Fruit fly (Drosophila melanogaster) S2 (cell line): ENCODE data around the gene CG14456.

Source experiments
- CG8478 ChIP-seq: fragments of >200 bp; optimal IDR thresholded peaks from 2 replicates; lab custom pipeline; 2018
- CTCF ChIP-seq, 2 experiments: fragments of >200 bp; optimal IDR thresholded peaks; 2 replicates each; lab custom pipeline; 2018

The CG14456 gene

dm6 chr3L:22686987-22687386 lies at the start of gene CG14456, which contains the start of gene CG14455:
Gene CG14456 (plus strand): TSS chr3L:22687222.
Gene CG14455 (minus strand): TSS chr3L:22687087.
- TF ChIP-seq CTCF (optimal IDR thresholded peaks at IDR 0.05; lab: Kevin White, UChicago), result no peak
- no peak for TF ChIP-seq CG8478

- TF ChIP-seq CTCF (optimal IDR thresholded peaks at IDR 0.05; lab: Kevin White, UChicago), result no peak
- no peak for TF ChIP-seq CG8478
These were observed 49.0 kb upstream of the CG14456 start, which contains the start of gene CG14459 for dm6 chr3L:22637866-22638534. Gene CG14459 (minus strand): TSS chr3L:22637916.

- TF ChIP-seq CTCF (optimal IDR thresholded peaks at IDR 0.05; lab: Kevin White, UChicago) (no peak), CG8478 (no peak)
These were observed 44.6 kb upstream of the CG14456 start for dm6 chr3L:22642276-22642900.

DNA sequence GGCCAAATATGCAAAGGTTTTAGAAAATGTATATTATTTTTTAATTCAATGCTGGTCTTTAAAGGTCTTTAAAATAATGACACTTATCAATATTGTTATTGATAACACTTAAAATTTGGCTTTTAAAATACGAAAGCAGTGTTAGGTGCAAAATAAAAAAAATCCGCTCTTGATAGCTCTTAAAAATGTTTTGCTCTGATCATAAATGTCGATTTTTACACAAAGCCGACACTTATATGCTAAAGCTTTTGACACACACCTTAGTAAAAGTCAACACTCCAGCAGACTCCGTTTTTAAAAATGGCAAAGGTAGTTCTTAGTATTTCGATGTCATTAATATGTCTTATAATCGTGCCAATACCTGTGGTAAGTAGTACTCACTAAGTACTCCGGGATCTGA lies 41.7 kb upstream of the CG14456 start, which contains the start of gene CG33766:
CG33766 (plus strand) TSS at position 301 of the 400 bp plus-strand sequence.
- TF ChIP-seq CTCF (optimal IDR thresholded peaks at IDR 0.05; lab: Kevin White, UChicago), result no peak
- TF ChIP-seq CG8478, result no peak

dm6 chr3L:22646007-22646406 lies 41.0 kb upstream of the CG14456 start, which contains the start of gene CG33767:
Gene CG33767 (plus strand): TSS chr3L:22646307.
- TF ChIP-seq CG8478, result no peak

DNA sequence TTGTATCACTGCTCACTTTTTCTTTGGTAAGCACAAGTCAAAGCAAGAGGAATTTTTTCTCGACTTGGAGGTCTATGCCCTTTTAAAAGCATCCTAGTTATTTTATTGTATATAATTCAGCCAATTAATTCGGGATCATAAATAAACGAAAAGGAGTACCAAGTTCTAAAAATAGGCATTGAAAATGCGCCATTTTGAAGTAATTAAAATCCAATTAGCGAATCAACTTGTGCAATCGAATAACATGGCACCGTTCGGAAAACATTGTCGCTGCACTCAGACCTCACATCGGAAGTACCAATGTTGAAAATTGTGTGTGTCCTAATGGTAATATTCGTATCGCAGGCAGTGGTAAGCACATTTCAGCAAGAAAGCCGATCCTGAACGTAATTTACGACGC lies 40.2 kb upstream of the CG14456 start, which contains the start of gene CG33768:
CG33768 (plus strand) TSS at position 301 of the 400 bp plus-strand sequence.
- TF ChIP-seq CG8478 (no peak), CTCF (optimal IDR thresholded peaks at IDR 0.05; lab: Kevin White, UChicago) (no peak)

DNA sequence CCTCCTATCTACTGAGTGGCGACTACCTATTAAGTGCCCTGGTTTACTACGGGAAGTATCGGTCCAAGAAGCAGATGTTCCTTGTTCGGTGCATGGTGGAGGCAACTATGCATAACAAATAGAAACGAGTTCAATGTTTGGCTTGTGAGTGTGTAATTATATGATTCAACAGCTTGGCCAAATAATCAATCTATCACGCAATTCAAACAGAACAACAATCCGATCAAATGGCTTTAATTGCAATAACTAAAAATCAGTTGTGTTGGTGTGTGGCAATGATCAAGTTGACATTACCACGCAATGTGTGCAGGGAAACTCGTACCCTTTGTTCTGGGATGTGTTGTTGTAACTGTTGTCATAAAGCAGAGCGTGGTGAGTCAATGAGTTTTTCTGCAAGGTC lies 39.4 kb upstream of the CG14456 start, which contains the start of gene CG33769:
CG33769 (plus strand) TSS at position 301 of the 400 bp plus-strand sequence.
- TF ChIP-seq CG8478, result no peak
- no peak for TF ChIP-seq CTCF (optimal IDR thresholded peaks at IDR 0.05; lab: Kevin White, UChicago)

- TF ChIP-seq CG8478 (no peak), CTCF (optimal IDR thresholded peaks at IDR 0.05; lab: Kevin White, UChicago) (no peak)
These were observed 38.6 kb upstream of the CG14456 start, which contains the start of gene CG33770 for dm6 chr3L:22648372-22648771. Gene CG33770 (plus strand): TSS chr3L:22648672.

dm6 chr3L:22649096-22649495 lies 37.9 kb upstream of the CG14456 start, which contains the start of gene CG33771:
Gene CG33771 (plus strand): TSS chr3L:22649396.
- TF ChIP-seq CTCF (optimal IDR thresholded peaks at IDR 0.05; lab: Kevin White, UChicago) (no peak), CG8478 (no peak)

DNA sequence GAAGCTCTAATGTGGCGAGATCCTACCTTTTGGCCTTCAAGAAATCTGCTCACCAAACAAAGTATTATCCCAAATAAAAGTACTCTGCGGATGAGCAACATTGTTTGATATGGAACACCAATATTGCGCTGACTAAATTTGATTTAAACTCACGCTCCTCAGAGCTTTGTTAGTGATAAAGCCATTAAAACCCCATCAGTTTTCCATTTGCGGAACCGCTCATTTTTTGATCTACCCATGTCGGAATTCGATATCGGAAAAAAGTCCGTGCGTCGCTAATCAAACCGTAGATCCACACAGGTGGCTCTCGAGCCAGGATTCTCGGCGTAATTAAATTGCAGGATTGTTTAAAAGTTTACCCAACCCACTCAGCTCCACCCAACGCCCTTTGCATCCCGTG lies 34.6 kb upstream of the CG14456 start, which contains the start of gene CG33772:
CG33772 (minus strand) TSS at position 101 of the 400 bp plus-strand sequence.
- no peak for TF ChIP-seq CTCF (optimal IDR thresholded peaks at IDR 0.05; lab: Kevin White, UChicago)
- no peak for TF ChIP-seq CG8478

- no peak for TF ChIP-seq CG8478
- no peak for TF ChIP-seq CTCF (optimal IDR thresholded peaks at IDR 0.05; lab: Kevin White, UChicago)
These were observed 21.9 kb upstream of the CG14456 start for dm6 chr3L:22665110-22665509.

DNA sequence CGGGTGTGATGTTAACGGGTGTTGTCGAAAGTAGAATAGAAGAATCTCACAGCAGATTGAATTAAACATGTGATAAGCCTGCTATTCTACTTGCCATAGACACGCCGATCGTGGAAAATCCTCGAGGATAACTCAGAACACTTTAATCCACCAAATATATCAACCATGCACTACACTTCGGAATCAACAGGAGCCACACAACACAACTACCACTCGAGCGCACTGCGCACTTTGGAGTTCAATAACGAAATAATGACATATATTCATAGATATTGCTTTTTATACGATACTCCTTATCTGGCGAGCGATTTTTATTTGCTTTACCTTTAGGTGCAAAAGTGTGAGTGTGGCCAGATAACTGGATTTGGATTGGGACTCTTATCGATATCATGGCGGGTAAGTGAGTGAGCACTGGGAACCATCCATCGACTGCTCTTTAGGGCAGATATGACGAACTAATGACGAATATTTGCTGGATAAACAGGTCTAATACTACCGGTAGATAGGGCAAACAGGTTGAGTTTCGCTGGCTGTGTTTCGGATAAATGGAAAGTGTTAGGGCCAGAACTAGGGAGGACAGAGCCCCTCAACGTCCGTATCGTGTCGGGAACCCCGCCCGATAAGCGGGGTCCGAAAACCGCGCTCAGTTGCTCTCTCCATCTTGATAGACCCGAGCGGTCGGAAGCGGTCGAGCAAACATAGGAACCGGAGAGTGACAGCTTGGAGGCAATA lies 17.6 kb upstream of the CG14456 start, which contains the start of gene Jhbp6:
Jhbp6 (plus strand) TSS at position 682 of the 732 bp plus-strand sequence.
- TF ChIP-seq CTCF (optimal IDR thresholded peaks at IDR 0.05; lab: Kevin White, UChicago) (no peak), CG8478 (no peak)

DNA sequence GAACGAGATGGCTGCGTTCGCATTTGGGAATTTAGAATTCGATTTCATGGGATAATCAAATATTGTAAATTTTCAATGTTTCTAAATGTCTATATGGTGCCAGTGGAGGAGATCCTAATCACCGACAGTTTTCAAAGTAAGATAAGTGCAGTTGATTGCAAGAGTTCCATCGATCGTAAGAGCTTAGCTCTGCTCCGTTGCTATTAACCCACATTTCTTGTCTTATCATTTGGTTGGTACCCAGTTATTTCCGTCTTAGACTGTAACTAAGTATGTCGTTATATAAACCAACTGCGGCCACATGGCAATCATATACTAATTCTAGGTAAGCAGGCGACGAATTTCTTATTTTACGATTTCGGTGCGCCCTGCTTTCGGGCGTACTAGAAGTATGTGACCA lies 16.8 kb upstream of the CG14456 start:
- TF ChIP-seq CTCF (optimal IDR thresholded peaks at IDR 0.05; lab: Kevin White, UChicago), result no peak
- no peak for TF ChIP-seq CG8478

dm6 chr3L:22671699-22672276 lies 15.2 kb upstream of the CG14456 start:
- no peak for TF ChIP-seq CG8478
- TF ChIP-seq CTCF (optimal IDR thresholded peaks at IDR 0.05; lab: Kevin White, UChicago), result peak; percentile 72 to 73

DNA sequence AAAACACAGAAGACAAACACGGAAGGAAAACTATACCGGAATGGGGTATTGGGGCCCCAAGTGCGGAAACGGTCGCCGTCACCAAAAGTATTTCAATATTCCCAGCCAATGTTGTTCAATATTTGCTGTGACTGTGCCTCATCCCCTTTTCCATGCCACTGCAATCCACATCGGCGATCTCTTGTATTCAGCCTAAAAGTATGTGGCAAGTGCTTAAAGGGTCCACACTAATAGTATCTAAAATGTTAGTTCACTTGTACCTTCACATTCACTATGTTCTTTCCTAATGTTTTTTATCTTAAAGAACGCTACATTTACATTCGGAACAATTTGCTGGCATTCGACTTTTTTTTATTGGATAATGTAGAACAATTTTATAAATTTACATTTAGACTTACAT lies 6.1 kb upstream of the CG14456 start:
- TF ChIP-seq CTCF (optimal IDR thresholded peaks at IDR 0.05; lab: Kevin White, UChicago), result peak in 1 of 2 experiments; percentile 8
- TF ChIP-seq CG8478, result no peak
